Worm (Caenorhabditis elegans) whole organism, L4/young adult: ENCODE measurements around the gene C07A9.10.

Experiments
- W03F9.2 ChIP-seq: fragments of 150-350 bp; optimal IDR thresholded peaks from 2 replicates; lab custom pipeline; 2014; ENCODE audit warnings: missing biosample characterization, missing genetic modification characterization
- dao-5 ChIP-seq: sonication (generic microtip); optimal IDR thresholded peaks from 2 replicates; lab custom pipeline; 2016; ENCODE audit warnings: missing genotype, missing genetic modification characterization, moderate library complexity, missing compliant biosample characterization
- him-1 ChIP-seq: sonication (generic microtip); optimal IDR thresholded peaks from 2 replicates; lab custom pipeline; 2016; ENCODE audit warnings: missing genotype, missing genetic modification reagents, missing genetic modification characterization, missing compliant biosample characterization

Gene C07A9.10

DNA sequence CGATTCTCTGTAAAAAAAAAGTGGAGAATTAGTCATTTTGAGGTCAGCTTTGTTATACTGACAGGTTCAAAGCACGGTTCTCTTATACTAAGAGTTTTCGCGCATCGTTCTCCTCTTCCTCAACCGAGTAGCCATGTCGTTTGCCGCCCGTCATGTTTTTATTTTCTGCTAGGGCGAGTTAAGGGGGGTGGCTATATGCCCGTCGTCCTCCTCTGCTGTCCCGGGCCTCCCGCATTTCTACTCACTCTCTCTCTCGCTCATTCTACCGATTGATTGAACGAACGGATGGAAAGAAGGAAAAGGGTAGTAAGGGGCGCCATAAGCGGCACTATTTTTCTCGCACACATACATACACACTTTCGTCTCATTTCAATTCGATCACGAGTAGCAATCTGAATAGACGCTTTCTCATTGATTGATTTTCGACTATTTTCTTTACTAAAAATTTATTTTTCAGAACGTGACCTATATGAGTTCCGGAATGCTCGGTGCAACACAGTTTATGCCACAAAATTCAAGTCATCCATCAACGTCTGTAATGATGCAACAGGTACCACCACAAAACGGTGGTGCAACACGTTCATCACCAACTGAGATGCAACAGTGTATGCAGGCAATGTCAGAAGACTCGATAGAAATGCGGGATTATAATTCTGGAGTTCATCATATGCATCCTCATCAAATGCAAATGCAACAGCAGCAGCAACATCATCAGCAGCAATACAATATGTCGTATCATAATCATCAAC lies 19.5 kb upstream of the C07A9.10 start:
- TF ChIP-seq him-1 (no peak), W03F9.2 (tag; lab: Kevin White, UChicago) (no peak), dao-5 (tag; lab: Kevin White, UChicago) (no peak)

DNA sequence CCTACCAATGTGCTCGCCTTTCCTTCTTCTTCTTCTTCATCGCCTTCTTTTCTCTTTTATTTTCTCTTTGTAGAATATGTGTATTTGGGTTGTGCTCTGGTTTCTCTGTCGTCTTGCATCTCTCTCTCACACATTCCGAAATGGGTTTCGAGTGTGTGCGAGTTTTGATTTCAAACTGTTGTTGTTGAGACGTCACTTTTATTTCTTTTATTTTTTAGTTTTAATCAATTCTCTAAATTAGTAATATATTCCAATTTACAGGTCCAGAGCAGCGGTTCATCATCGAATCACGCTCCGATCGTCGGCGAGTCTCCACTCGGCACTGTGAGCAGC lies 18.7 kb upstream of the C07A9.10 start:
- TF ChIP-seq dao-5 (tag; lab: Kevin White, UChicago) = no peak
- no peak for TF ChIP-seq W03F9.2 (tag; lab: Kevin White, UChicago)
- no peak for TF ChIP-seq him-1

DNA sequence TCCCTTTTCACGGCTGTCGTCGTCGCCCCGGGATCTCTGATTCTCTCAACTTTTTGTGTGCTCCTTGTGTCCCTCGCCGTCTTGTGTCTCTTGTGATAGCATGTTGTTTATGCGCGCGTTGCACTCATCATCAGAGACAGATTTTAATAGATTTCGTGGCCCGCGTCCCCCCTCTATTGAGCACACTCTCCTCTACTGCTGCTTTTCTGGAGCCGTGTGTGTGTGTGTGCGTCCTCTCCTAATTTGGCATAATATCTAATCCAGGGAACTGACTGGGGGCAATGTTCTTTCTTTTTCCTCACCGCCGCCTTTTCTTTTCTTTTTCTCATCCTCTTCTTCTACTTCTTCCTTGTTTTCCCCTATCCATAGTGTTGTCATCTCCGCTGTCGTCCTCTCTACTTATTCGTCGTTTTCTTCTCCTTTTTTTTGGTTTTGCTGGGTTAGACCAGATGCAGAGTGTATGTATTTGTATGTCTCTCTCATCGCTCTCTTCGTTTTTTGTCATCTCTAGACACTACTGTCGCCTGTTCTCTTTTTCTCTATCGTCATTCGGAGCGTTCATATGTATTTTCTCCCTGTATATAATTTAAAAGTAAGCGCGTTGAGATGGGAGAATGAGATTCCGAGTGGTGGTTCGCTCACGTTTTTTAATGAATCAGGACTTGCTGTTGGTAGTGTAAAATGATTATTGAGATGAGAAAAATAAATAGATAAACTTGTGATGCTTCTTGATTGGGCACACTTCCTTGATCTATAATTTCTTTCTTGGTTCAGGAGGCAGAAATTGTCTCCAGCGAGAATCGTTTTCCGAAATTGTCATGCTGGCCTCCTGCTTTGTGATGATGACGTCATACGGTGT lies 18.1 kb upstream of the C07A9.10 start:
- peak; percentile 45 for TF ChIP-seq dao-5 (tag; lab: Kevin White, UChicago)
- no peak for TF ChIP-seq W03F9.2 (tag; lab: Kevin White, UChicago)

DNA sequence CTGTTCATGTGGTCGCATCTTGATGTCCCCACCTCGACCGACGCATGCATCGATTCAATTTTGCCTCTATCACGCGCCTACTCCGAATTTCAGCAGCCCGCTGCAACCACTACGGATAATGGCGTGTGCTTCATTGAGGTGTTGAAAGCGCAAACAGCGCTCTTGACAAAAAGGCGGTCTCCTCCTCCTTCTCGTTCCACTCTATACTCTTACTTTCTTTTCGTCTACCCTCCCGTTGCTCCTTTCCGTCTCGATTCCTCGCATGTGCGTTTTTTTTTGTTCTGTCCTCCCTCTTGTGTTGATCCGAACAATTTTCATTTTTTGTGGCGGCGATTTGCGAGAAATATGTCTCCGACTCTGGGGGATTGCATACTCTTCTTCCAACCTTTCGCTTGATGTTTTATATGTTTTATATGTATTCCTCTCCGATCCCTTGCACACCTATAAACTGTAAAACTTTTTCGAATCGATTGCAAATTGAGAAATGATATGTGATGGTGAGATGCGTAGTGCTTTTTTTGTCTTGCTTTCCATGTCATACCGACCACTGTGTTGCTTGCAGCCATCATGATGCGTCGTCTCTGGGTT lies 16.9 kb upstream of the C07A9.10 start:
- TF ChIP-seq dao-5 (tag; lab: Kevin White, UChicago) (no peak), him-1 (no peak), W03F9.2 (tag; lab: Kevin White, UChicago) (no peak)

DNA sequence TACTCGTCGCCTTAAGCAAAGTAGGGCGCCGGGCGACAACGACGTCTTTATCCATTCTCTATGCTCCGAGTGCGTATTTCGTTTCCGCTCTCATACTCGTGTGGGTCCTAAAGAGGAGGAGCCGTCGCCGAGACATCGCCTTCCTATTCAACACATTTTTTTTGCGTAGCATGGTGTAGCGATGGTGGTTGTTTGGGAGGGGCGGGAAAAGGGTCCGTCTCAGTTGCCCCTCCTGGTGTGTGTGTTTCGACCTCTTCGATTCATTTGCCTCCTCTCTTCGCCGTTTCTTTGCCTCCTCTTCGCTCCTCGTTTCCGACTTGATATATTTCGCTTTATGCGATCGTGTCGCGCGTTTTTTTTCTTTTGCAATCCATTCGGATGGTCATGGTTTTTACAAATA lies 15.9 kb upstream of the C07A9.10 start:
- no peak for TF ChIP-seq him-1
- no peak for TF ChIP-seq dao-5 (tag; lab: Kevin White, UChicago)
- no peak for TF ChIP-seq W03F9.2 (tag; lab: Kevin White, UChicago)

DNA sequence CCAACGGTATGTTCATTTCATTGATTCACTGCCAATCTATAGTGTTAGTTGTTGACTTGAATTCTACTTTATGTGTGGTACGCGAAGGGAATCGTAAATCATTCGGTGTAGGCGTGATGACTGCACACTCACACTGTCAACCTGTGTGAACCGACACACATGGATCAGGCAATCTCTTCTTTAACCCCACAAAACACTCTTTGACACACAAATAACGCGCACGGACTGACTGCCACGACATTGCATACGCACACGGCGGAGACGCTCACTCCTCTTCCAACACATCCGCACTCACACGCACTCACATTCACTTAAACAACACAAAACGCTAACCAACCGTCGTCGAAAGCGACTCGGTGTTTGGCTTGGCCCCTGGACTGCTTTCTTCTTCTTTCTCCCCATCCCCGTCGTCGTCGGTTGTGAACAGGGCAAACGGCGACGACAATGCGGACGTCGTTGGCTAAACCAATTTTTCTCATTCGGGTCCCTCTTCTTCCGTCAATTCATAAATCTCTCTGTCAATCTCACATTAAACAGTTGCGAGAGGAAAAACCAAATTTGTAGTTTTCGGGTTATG lies 14.3 kb upstream of the C07A9.10 start:
- TF ChIP-seq him-1 (no peak), dao-5 (tag; lab: Kevin White, UChicago) (no peak), W03F9.2 (tag; lab: Kevin White, UChicago) (no peak)

- TF ChIP-seq W03F9.2 (tag; lab: Kevin White, UChicago) = no peak
- TF ChIP-seq dao-5 (tag; lab: Kevin White, UChicago) = no peak
- TF ChIP-seq him-1 = no peak
Measured at ce11 chrIII:9699576-9699975, 13.7 kb upstream of the C07A9.10 start, which contains the start of gene tlk-1. Gene tlk-1 (plus strand): TSS chrIII:9699876.

ce11 chrIII:9698635-9699396 lies 13.0 kb upstream of the C07A9.10 start:
- no peak for TF ChIP-seq him-1
- TF ChIP-seq dao-5 (tag; lab: Kevin White, UChicago) = no peak

ce11 chrIII:9697886-9698285 lies 12.0 kb upstream of the C07A9.10 start:
- TF ChIP-seq W03F9.2 (tag; lab: Kevin White, UChicago) (no peak), him-1 (no peak), dao-5 (tag; lab: Kevin White, UChicago) (no peak)

- TF ChIP-seq W03F9.2 (tag; lab: Kevin White, UChicago) (peak; percentile 14), dao-5 (tag; lab: Kevin White, UChicago) (no peak), him-1 (peak; percentile 35)
Measured at ce11 chrIII:9697323-9697722, 11.5 kb upstream of the C07A9.10 start.

ce11 chrIII:9696417-9696816 lies 10.6 kb upstream of the C07A9.10 start, which contains the start of gene bud-31:
Gene bud-31 (minus strand): TSS chrIII:9696517.
- TF ChIP-seq him-1 (no peak), W03F9.2 (tag; lab: Kevin White, UChicago) (no peak), dao-5 (tag; lab: Kevin White, UChicago) (no peak)

ce11 chrIII:9695379-9695778 lies 9.5 kb upstream of the C07A9.10 start:
- no peak for TF ChIP-seq him-1
- TF ChIP-seq dao-5 (tag; lab: Kevin White, UChicago) = no peak
- no peak for TF ChIP-seq W03F9.2 (tag; lab: Kevin White, UChicago)

DNA sequence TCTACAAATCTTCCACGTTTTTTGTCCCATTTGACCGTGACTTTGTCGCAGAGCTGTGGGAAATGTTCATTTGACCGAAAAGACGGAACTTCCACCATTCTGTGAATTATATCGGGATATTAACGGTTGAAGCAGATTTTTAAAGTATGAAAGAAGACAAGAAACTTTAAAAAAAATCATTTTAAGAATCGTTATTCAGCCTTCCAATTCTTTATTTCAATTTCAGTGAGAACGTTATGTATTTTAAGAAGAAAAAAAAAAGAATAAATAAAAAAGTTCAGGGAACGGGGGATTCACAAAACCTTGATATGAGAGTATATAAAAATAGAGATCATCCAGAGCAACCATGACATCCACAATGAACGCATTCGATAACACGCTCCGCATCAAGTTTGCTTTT lies 8.6 kb upstream of the C07A9.10 start, which contains the start of gene set-3:
TSS of gene set-3 (minus strand) at position 101 of the 400 bp plus-strand sequence.
- TF ChIP-seq him-1 = no peak
- TF ChIP-seq dao-5 (tag; lab: Kevin White, UChicago) = no peak
- TF ChIP-seq W03F9.2 (tag; lab: Kevin White, UChicago) = no peak
